Fruit fly (Drosophila melanogaster): ENCODE measurements around the gene CG3402.

The CG3402 gene

DNA sequence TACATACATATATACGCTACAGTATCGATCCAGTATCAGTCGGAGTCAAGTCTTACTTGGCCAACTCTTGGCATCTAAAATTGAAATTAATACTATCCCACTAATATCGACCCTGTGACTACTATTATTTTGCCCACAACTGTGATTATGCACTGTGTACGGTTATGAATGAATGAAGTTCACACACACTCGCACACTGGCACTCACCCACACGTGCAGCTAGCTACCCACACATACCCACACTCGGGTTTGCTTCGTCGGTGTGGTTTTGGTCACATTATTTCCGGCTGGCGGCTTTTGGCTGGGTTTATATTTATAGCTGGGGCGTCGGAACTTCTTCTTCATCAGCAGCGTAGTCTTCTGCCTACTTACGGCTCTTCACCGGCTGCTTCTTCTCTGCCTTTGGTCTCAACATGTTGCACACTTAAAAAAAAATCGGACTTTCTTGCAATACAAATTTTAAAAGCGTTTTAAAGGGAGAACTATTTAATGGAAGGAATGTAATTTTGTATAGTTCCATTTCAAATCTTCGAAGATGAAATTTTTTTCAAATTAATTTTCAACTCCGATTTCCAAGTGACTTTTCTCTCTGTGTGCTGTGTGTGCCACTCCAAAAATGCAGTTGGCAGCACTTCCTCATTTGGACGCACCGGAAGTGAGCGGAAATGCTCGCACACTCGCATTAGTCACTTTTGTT is 18.2 kb downstream of the CG3402 start (continued):
- TF ChIP-seq Doc3 (GFP tag; IDR thresholded peaks at IDR 0.05; ENCODE audit: partially characterized antibody) (no peak), sens-2 (GFP tag; IDR thresholded peaks at IDR 0.05) (peak; percentile 90), sens (GFP tag) (peak; percentile 99), PHDP (tag; optimal IDR thresholded peaks at IDR 0.05) (peak; percentile 89), Gug (GFP tag; IDR thresholded peaks at IDR 0.05) (peak; percentile 85), lov (optimal IDR thresholded peaks at IDR 0.05) (no peak), lov (GFP tag; IDR thresholded peaks at IDR 0.05) (peak; percentile 96), HHEX (GFP tag; optimal IDR thresholded peaks at IDR 0.05) (peak; percentile 74), maf-S (GFP tag; optimal IDR thresholded peaks at IDR 0.05) (peak; percentile 77), Doc2 (GFP tag; IDR thresholded peaks at IDR 0.05) (peak; percentile 28; the same call in 1 of the 2 replicates), Pdp1 (GFP tag; optimal IDR thresholded peaks at IDR 0.05) (peak; percentile 82 to 91), salm (tag; optimal IDR thresholded peaks at IDR 0.05) (peak; percentile 86), run (tag; optimal IDR thresholded peaks at IDR 0.05) (peak; percentile 61), bsh (GFP tag; optimal IDR thresholded peaks at IDR 0.05) (peak; percentile 70 to 98), CG2875 (GFP tag; optimal IDR thresholded peaks at IDR 0.05) (peak; percentile 90), Bgb (GFP tag; IDR thresholded peaks at IDR 0.05; ENCODE audit: partially characterized antibody) (no peak), esg (GFP tag; conservative IDR thresholded peaks at IDR 0.05) (peak; percentile 88), ab (GFP tag; optimal IDR thresholded peaks at IDR 0.05) (peak; percentile 70), BtbVII (GFP tag; optimal IDR thresholded peaks at IDR 0.05) (peak; percentile 69), CG4820 (GFP tag; optimal IDR thresholded peaks at IDR 0.05) (peak; percentile 93), bowl (GFP tag; IDR thresholded peaks at IDR 0.05) (peak; percentile 76), onecut (GFP tag; IDR thresholded peaks at IDR 0.05) (peak; percentile 88), CG7556 (GFP tag; optimal IDR thresholded peaks at IDR 0.05) (peak; percentile 92), ranshi (GFP tag; IDR thresholded peaks at IDR 0.05) (peak; percentile 82), bcd (GFP tag; optimal IDR thresholded peaks at IDR 0.05) (peak; percentile 87), jigr1 (GFP tag; IDR thresholded peaks at IDR 0.05) (peak; percentile 71; the same call in 2 of the 3 replicates), Jarid2 (GFP tag; optimal IDR thresholded peaks at IDR 0.05) (peak; percentile 57), Atf6 (GFP tag; IDR thresholded peaks at IDR 0.05) (peak; percentile 84), CG8478 (optimal IDR thresholded peaks at IDR 0.05) (no peak), CG12942 (GFP tag; optimal IDR thresholded peaks at IDR 0.05) (peak; percentile 91), fru (optimal IDR thresholded peaks at IDR 0.05) (no peak), wek (GFP tag; optimal IDR thresholded peaks at IDR 0.05) (peak; percentile 73), CG12659 (GFP tag; optimal IDR thresholded peaks at IDR 0.05) (peak; percentile 89), CG16813 (GFP tag; IDR thresholded peaks at IDR 0.05; ENCODE audit: partially characterized antibody) (no peak), CG7839 (tag; optimal IDR thresholded peaks at IDR 0.05) (peak; percentile 92), schlank (tag; optimal IDR thresholded peaks at IDR 0.05) (peak; percentile 1), HmgZ (tag; optimal IDR thresholded peaks at IDR 0.05) (peak; percentile 77), CG33557 (GFP tag; optimal IDR thresholded peaks at IDR 0.05) (peak; percentile 94), D (optimal IDR thresholded peaks at IDR 0.05) (no peak), D (GFP tag; optimal IDR thresholded peaks at IDR 0.05) (peak; percentile 95), CG9932 (GFP tag; IDR thresholded peaks at IDR 0.05) (peak; percentile 43), CG9215 (GFP tag; IDR thresholded peaks at IDR 0.05) (peak; percentile 68), Mad (GFP tag; optimal IDR thresholded peaks at IDR 0.05) (peak; percentile 82), gcm2 (GFP tag; optimal IDR thresholded peaks at IDR 0.05) (peak; percentile 76), aop (GFP tag; IDR thresholded peaks at IDR 0.05) (peak; percentile 89), MTF-1 (GFP tag; optimal IDR thresholded peaks at IDR 0.05; ENCODE audit: borderline replicate concordance) (peak; percentile 79), sqz (GFP tag; optimal IDR thresholded peaks at IDR 0.05) (peak; percentile 92), bigmax (GFP tag; optimal IDR thresholded peaks at IDR 0.05) (no peak), chif (GFP tag; optimal IDR thresholded peaks at IDR 0.05) (peak; percentile 94 to 97), CG11247 (GFP tag; IDR thresholded peaks at IDR 0.05) (peak; percentile 87), ken (GFP tag; IDR thresholded peaks at IDR 0.05) (peak; percentile 94)

Measured in whole organism, embryonic.